Worm (Caenorhabditis elegans): Measurements from ENCODE around the gene T06C12.12.

DNA sequence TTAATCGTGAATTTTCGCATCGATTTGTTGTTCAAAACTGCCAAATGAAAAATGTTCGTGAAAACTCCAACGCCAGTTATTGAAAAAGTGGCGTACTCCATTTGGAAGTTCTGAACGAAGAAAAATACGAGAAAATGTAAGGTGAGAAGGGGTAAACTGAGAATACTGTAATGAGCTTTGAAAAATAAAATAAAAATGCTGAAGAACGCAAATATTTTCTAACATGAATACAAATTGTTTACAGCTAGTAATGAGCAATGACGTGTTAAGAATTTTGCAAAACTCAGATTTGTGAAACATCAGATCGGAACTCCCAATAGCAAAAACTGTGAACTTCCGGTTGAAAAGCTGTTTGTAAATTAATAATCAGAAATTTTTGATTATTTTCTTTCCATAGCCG is 40.5 kb downstream of the T06C12.12 start, which contains the start of gene srw-26:
- no peak for TF ChIP-seq nhr-11 (tag; optimal IDR thresholded peaks at IDR 0.05)
- TF ChIP-seq lin-14 (GFP tag; optimal IDR thresholded peaks at IDR 0.05) = no peak
- no peak for TF ChIP-seq irx-1 (tag; optimal IDR thresholded peaks at IDR 0.05)
- TF ChIP-seq lin-39 (tag; optimal IDR thresholded peaks at IDR 0.05) = no peak
- no peak for TF ChIP-seq tbx-2 (tag; optimal IDR thresholded peaks at IDR 0.05)
- no peak for TF ChIP-seq nhr-237 (tag; optimal IDR thresholded peaks at IDR 0.05)
- no peak for TF ChIP-seq aha-1 (tag; optimal IDR thresholded peaks at IDR 0.05)
- TF ChIP-seq nhr-19 (GFP tag; conservative IDR thresholded peaks at IDR 0.05) = no peak
- no peak for TF ChIP-seq mdl-1 (tag; optimal IDR thresholded peaks at IDR 0.05)
- no peak for TF ChIP-seq tlp-1 (tag; optimal IDR thresholded peaks at IDR 0.05)
- no peak for TF ChIP-seq nhr-76 (tag; optimal IDR thresholded peaks at IDR 0.05)
- TF ChIP-seq ama-1 (optimal IDR thresholded peaks at IDR 0.05) = no peak
- TF ChIP-seq lin-13 (GFP tag; optimal IDR thresholded peaks at IDR 0.05) = no peak
- TF ChIP-seq rnt-1 (tag; optimal IDR thresholded peaks at IDR 0.05) = no peak

Data from whole organism, L1 larva.